Worm (Caenorhabditis elegans): ENCODE measurements around the gene mrt-2.

The mrt-2 gene

DNA sequence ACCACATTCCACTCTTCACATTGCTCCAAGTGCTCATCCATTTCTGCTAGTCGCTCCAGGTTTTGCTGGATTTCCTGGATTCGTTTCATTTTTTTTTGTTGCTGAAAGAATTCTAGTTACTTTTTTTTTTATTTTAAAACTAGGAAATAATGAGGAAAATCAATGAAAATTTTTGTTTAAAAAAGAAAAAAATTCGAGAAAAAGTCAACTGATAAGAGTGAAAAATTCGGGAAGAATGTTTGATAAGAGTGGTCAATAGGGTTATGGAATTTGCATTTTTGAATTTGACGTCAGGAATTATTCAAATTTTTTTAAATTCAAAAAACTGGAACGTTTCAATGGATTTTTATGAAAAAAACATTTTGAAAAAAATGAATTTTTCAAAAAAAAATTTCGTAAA, 20.0 kb upstream of the mrt-2 start, which contains the start of gene Y41C4A.12:
Y41C4A.12 (minus strand) TSS at position 101 of the 400 bp plus-strand sequence.
- TF ChIP-seq let-607 (tag; optimal IDR thresholded peaks at IDR 0.05): no peak

DNA sequence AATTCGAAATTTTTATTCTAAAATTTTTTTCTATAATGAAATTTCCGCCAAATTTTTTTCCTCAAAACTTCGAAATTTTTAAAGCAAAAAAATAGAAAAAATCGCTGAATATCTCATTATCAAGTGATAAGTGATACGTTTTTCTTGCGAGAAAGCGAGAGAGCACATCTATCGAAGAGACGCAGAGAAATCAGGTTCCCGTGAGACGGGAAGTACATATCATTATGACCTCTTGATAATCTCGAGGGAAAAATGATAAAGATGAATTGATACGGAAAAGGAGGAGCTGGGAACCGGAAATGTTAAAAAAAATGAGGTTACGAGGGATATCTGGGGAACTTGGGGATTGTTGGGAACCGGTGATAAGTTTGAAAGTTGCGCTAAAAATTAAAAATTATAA, 19.6 kb upstream of the mrt-2 start:
- TF ChIP-seq madf-8 (GFP tag; conservative IDR thresholded peaks at IDR 0.05): no peak
- TF ChIP-seq hmg-1.2 (GFP tag; IDR thresholded peaks at IDR 0.05): peak; percentile 72
- no peak for TF ChIP-seq ceh-79 (tag; optimal IDR thresholded peaks at IDR 0.05)
- TF ChIP-seq mcd-1 (GFP tag; IDR thresholded peaks at IDR 0.05): 0 out of 2 replicates have a peak, but pooled peaks have one; percentile 7
- TF ChIP-seq nhr-80 (tag; optimal IDR thresholded peaks at IDR 0.05): peak; percentile 4
- no peak for TF ChIP-seq snpc-3.4 (tag; optimal IDR thresholded peaks at IDR 0.05)

DNA sequence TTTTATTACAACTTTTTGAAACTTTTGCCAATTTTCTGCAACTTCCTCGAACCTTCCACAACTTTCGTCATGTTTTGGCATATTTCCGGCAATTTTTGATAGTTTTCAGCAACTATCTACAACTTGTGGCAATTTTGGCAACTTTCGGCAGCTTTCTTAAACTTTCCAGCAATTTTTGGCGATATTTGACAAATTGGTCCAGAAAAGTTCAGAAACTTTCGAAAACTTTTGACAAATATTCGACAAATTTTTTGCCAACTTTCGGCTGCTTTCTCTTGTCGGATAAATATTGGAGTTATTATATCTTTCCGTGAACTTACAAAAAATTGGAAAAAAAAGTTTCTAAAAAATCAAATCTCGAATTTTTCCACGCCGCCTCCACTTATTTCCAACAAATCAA, 16.3 kb upstream of the mrt-2 start, which contains the start of gene Y41C4A.18:
Y41C4A.18 (plus strand) TSS at position 301 of the 400 bp plus-strand sequence.
- TF ChIP-seq tbx-9 (tag; optimal IDR thresholded peaks at IDR 0.05; ENCODE audit: borderline replicate concordance): no peak
- TF ChIP-seq nfya-2 (GFP tag; IDR thresholded peaks at IDR 0.05): no peak
- no peak for TF ChIP-seq F57A8.1 (GFP tag; optimal IDR thresholded peaks at IDR 0.05)
- TF ChIP-seq lsl-1 (GFP tag; optimal IDR thresholded peaks at IDR 0.05): no peak
- TF ChIP-seq hmg-20 (GFP tag; IDR thresholded peaks at IDR 0.05): no peak
- TF ChIP-seq tbp1 (GFP tag; optimal IDR thresholded peaks at IDR 0.05): no peak
- no peak for TF ChIP-seq attf-3 (GFP tag; conservative IDR thresholded peaks at IDR 0.05)
- no peak for TF ChIP-seq atf-7 (tag; optimal IDR thresholded peaks at IDR 0.05)
- TF ChIP-seq lin-40 (tag; optimal IDR thresholded peaks at IDR 0.05): no peak
- no peak for TF ChIP-seq gei-17 (GFP tag; optimal IDR thresholded peaks at IDR 0.05)
- no peak for TF ChIP-seq chd-7 (tag; optimal IDR thresholded peaks at IDR 0.05)
- no peak for TF ChIP-seq hsf-1 (GFP tag; IDR thresholded peaks at IDR 0.05)
- no peak for TF ChIP-seq rpc-1 (optimal IDR thresholded peaks at IDR 0.05)
- TF ChIP-seq rpc-1 (tag; optimal IDR thresholded peaks at IDR 0.05): no peak
- TF ChIP-seq F22D6.2 (tag; optimal IDR thresholded peaks at IDR 0.05): no peak
- TF ChIP-seq hmg-1.2 (GFP tag; IDR thresholded peaks at IDR 0.05): no peak
- no peak for TF ChIP-seq ama-1 (optimal IDR thresholded peaks at IDR 0.05)
- TF ChIP-seq ama-1 (GFP tag; optimal IDR thresholded peaks at IDR 0.05): no peak

DNA sequence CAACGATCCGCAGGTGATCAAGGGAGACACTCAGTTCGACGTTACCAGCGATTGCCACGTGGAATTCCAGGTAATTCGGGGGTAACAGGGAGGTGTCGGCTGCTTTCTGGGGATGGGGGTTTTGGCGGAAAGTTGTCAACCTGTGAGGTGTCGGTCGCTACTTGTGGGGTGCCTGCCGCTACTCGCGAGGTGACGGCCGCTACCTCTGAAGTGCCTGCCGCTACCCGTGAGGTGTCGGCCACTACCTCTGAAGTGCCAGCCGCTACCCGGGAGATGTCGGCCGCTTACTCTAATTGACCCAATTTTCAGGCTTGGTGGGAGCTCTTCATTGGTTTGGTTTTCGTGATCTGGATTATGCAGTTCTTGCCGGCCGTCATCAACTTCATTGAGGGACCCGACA, 15.7 kb upstream of the mrt-2 start:
- TF ChIP-seq ztf-22 (GFP tag; optimal IDR thresholded peaks at IDR 0.05) (no peak), ceh-58 (GFP tag; IDR thresholded peaks at IDR 0.05) (0 out of 2 replicates have a peak, but pooled peaks have one; percentile 72), snpc-1.1 (tag; optimal IDR thresholded peaks at IDR 0.05; ENCODE audit: insufficient read depth) (no peak), egrh-3 (GFP tag; IDR thresholded peaks at IDR 0.05) (peak; percentile 49; the same call in 1 of the 2 replicates), sptf-2 (GFP tag; optimal IDR thresholded peaks at IDR 0.05) (no peak), snpc-4 (GFP tag; optimal IDR thresholded peaks at IDR 0.05) (no peak), snpc-4 (tag; optimal IDR thresholded peaks at IDR 0.05) (peak in 1 of 4 experiments; percentile 38), zfh-2 (GFP tag; conservative IDR thresholded peaks at IDR 0.05) (peak; percentile 76), rec-8 (tag; optimal IDR thresholded peaks at IDR 0.05) (no peak), mcd-1 (GFP tag; IDR thresholded peaks at IDR 0.05) (no peak), lsy-27 (tag; optimal IDR thresholded peaks at IDR 0.05; ENCODE audit: borderline replicate concordance, insufficient read depth) (no peak)

All from whole organism, young adult.